Fruit fly (Drosophila melanogaster): ENCODE data around the gene CG2926.

The CG2926 gene

DNA sequence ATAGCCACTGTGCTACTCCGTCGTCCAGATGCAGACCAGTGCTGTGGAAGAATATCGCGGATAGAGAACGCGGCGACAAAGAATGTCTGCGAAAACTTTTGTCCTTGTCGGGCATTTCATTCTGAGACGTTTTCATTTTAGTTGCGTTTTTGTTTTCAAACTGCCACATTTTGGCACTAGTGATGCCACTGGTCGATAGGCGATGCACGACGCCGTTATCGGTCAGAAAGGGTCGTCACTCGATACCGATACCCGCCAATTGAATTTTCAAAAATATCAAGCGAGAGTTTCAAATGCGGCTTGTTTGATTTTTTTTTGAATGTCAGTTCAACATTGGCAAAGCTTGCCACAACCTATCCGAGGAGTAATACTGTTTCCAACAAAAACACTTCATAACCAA lies 37.7 kb downstream of the CG2926 start:
- no peak for TF ChIP-seq CG11617 (GFP tag; optimal IDR thresholded peaks at IDR 0.05)
- TF ChIP-seq pad (GFP tag; optimal IDR thresholded peaks at IDR 0.05), result no peak
- TF ChIP-seq bab1 (GFP tag; optimal IDR thresholded peaks at IDR 0.05), result peak; percentile 13
- TF ChIP-seq kay (GFP tag; ENCODE audit: borderline replicate concordance), result no peak
- no peak for TF ChIP-seq Crg-1 (GFP tag; optimal IDR thresholded peaks at IDR 0.05)
- TF ChIP-seq ovo (GFP tag; optimal IDR thresholded peaks at IDR 0.05), result no peak
- no peak for TF ChIP-seq CG7101 (tag; optimal IDR thresholded peaks at IDR 0.05)
- no peak for TF ChIP-seq Mnt (GFP tag; optimal IDR thresholded peaks at IDR 0.05)

DNA sequence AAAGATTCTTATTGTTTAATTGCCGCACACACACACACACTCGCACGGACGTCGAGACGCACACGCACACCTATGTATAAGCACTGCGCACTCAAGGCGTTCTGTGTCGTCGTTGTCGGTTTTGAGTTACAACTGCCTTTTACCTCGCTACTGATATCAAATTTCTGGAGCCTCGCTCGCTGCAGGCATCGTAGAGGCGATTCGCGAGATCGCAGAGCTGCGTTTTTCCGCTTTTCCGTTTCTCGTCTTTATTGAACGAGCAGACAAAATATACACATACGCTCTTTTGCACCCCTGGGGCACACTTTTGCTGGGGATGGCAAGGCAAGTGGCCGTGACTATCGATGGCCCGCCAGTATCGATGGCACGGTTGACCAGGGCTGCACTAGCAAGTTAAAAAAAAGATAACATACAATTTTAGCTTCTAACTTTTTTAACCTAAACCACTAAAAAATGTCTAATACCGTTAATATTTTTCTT lies 40.7 kb downstream of the CG2926 start, which contains the start of gene CG2519:
CG2519 (minus strand) TSS at position 312 of the 480 bp plus-strand sequence.
- TF ChIP-seq cic (GFP tag; optimal IDR thresholded peaks at IDR 0.05), result peak; percentile 70
- no peak for TF ChIP-seq Clk (GFP tag; optimal IDR thresholded peaks at IDR 0.05)
- TF ChIP-seq ovo (GFP tag; optimal IDR thresholded peaks at IDR 0.05), result peak; percentile 38
- no peak for TF ChIP-seq CG33017 (tag; optimal IDR thresholded peaks at IDR 0.05)
- TF ChIP-seq toe (GFP tag; optimal IDR thresholded peaks at IDR 0.05), result no peak
- TF ChIP-seq CG7045 (GFP tag; optimal IDR thresholded peaks at IDR 0.05), result peak; percentile 56
- peak; percentile 54 for TF ChIP-seq tj (GFP tag; optimal IDR thresholded peaks at IDR 0.05)
- no peak for TF ChIP-seq CG5204 (GFP tag; optimal IDR thresholded peaks at IDR 0.05)
- TF ChIP-seq CG1620 (GFP tag; optimal IDR thresholded peaks at IDR 0.05), result peak; percentile 27
- TF ChIP-seq cnc (optimal IDR thresholded peaks at IDR 0.05), result no peak
- TF ChIP-seq CG12768 (GFP tag; optimal IDR thresholded peaks at IDR 0.05), result peak; percentile 16
- no peak for TF ChIP-seq kay (GFP tag; ENCODE audit: borderline replicate concordance)
- peak; percentile 50 for TF ChIP-seq CG7101 (tag; optimal IDR thresholded peaks at IDR 0.05)
- peak; percentile 65 for TF ChIP-seq Mnt (GFP tag; optimal IDR thresholded peaks at IDR 0.05)
- TF ChIP-seq bab1 (GFP tag; optimal IDR thresholded peaks at IDR 0.05), result peak; percentile 76
- peak; percentile 37 for TF ChIP-seq CG14711 (tag; optimal IDR thresholded peaks at IDR 0.05)
- peak; percentile 44 for TF ChIP-seq CG11617 (GFP tag; optimal IDR thresholded peaks at IDR 0.05)
- peak; percentile 32 for TF ChIP-seq pad (GFP tag; optimal IDR thresholded peaks at IDR 0.05)
- TF ChIP-seq Hr96 (GFP tag; optimal IDR thresholded peaks at IDR 0.05), result no peak
- TF ChIP-seq Crg-1 (GFP tag; optimal IDR thresholded peaks at IDR 0.05), result peak; percentile 21
